Worm (Caenorhabditis elegans) whole organism, L4/young adult: ENCODE results near the gene copg-1.

ENCODE experiments used
- W03F9.2 ChIP-seq: fragments of 150-350 bp; optimal IDR thresholded peaks from 2 replicates; lab custom pipeline; 2014; ENCODE audit warnings: missing biosample characterization, missing genetic modification characterization
- dao-5 ChIP-seq: sonication (generic microtip); optimal IDR thresholded peaks from 2 replicates; lab custom pipeline; 2016; ENCODE audit warnings: missing genotype, missing genetic modification characterization, moderate library complexity, missing compliant biosample characterization
- him-1 ChIP-seq: sonication (generic microtip); optimal IDR thresholded peaks from 2 replicates; lab custom pipeline; 2016; ENCODE audit warnings: missing genotype, missing genetic modification reagents, missing genetic modification characterization, missing compliant biosample characterization

copg-1 gene

ce11 chrIV:10151439-10151997 is at the start of gene copg-1:
TSS of gene copg-1 (plus strand) at chrIV:10151947.
- TF ChIP-seq him-1 (tag; lab: Kevin White, UChicago) (peak; percentile 7), W03F9.2 (tag; lab: Kevin White, UChicago) (peak; percentile 63), dao-5 (tag; lab: Kevin White, UChicago) (no peak)

ce11 chrIV:10110417-10110816 is 41.3 kb upstream of the copg-1 start, which contains the start of gene egl-38:
TSS of gene egl-38 (minus strand) at chrIV:10110517.
- TF ChIP-seq W03F9.2 (tag; lab: Kevin White, UChicago) (no peak), dao-5 (tag; lab: Kevin White, UChicago) (no peak), him-1 (tag; lab: Kevin White, UChicago) (no peak)

ce11 chrIV:10110870-10111269 is 40.9 kb upstream of the copg-1 start:
- no peak for TF ChIP-seq dao-5 (tag; lab: Kevin White, UChicago)
- no peak for TF ChIP-seq him-1 (tag; lab: Kevin White, UChicago)
- no peak for TF ChIP-seq W03F9.2 (tag; lab: Kevin White, UChicago)

ce11 chrIV:10111441-10111840 is 40.3 kb upstream of the copg-1 start, which contains the start of gene spch-1:
TSS of gene spch-1 (minus strand) at chrIV:10111541.
- TF ChIP-seq dao-5 (tag; lab: Kevin White, UChicago) = no peak
- no peak for TF ChIP-seq W03F9.2 (tag; lab: Kevin White, UChicago)
- TF ChIP-seq him-1 (tag; lab: Kevin White, UChicago) = no peak

ce11 chrIV:10112570-10112969 is 39.2 kb upstream of the copg-1 start, which contains the start of gene nsph-3.2:
TSS of gene nsph-3.2 (plus strand) at chrIV:10112870.
- TF ChIP-seq him-1 (tag; lab: Kevin White, UChicago) (no peak), dao-5 (tag; lab: Kevin White, UChicago) (no peak), W03F9.2 (tag; lab: Kevin White, UChicago) (no peak)

ce11 chrIV:10115142-10115541 is 36.6 kb upstream of the copg-1 start, which contains the start of gene C04G2.10:
TSS of gene C04G2.10 (plus strand) at chrIV:10115442.
- TF ChIP-seq W03F9.2 (tag; lab: Kevin White, UChicago) (no peak), him-1 (tag; lab: Kevin White, UChicago) (no peak), dao-5 (tag; lab: Kevin White, UChicago) (no peak)

ce11 chrIV:10116765-10117164 is 35.0 kb upstream of the copg-1 start:
- TF ChIP-seq W03F9.2 (tag; lab: Kevin White, UChicago) (no peak), him-1 (tag; lab: Kevin White, UChicago) (no peak), dao-5 (tag; lab: Kevin White, UChicago) (no peak)

- TF ChIP-seq dao-5 (tag; lab: Kevin White, UChicago) (no peak), W03F9.2 (tag; lab: Kevin White, UChicago) (no peak), him-1 (tag; lab: Kevin White, UChicago) (no peak)
Observed at ce11 chrIV:10122205-10122604, 29.5 kb upstream of the copg-1 start, which contains the start of gene irld-21. TSS of gene irld-21 (minus strand) at chrIV:10122305.

ce11 chrIV:10126544-10126943 is 25.2 kb upstream of the copg-1 start, which contains the start of gene ctf-18:
TSS of gene ctf-18 (minus strand) at chrIV:10126644.
- TF ChIP-seq him-1 (tag; lab: Kevin White, UChicago) (no peak), dao-5 (tag; lab: Kevin White, UChicago) (no peak)

- TF ChIP-seq W03F9.2 (tag; lab: Kevin White, UChicago) (no peak), him-1 (tag; lab: Kevin White, UChicago) (no peak), dao-5 (tag; lab: Kevin White, UChicago) (no peak)
Observed at ce11 chrIV:10128446-10128845, 23.3 kb upstream of the copg-1 start.

- TF ChIP-seq W03F9.2 (tag; lab: Kevin White, UChicago) (peak; percentile 81), him-1 (tag; lab: Kevin White, UChicago) (no peak)
Observed at ce11 chrIV:10128906-10129386, 22.8 kb upstream of the copg-1 start, which contains the start of the genes gtbp-1 and K08F4.3. TSS of gene gtbp-1 (minus strand) at chrIV:10128956. TSS of gene K08F4.3 (plus strand) at chrIV:10129257.

- TF ChIP-seq him-1 (tag; lab: Kevin White, UChicago) (no peak), dao-5 (tag; lab: Kevin White, UChicago) (no peak), W03F9.2 (tag; lab: Kevin White, UChicago) (no peak)
Observed at ce11 chrIV:10129957-10130356, 21.8 kb upstream of the copg-1 start, which contains the start of gene glt-3. TSS of gene glt-3 (plus strand) at chrIV:10130257.

- TF ChIP-seq W03F9.2 (tag; lab: Kevin White, UChicago) (no peak), him-1 (tag; lab: Kevin White, UChicago) (no peak), dao-5 (tag; lab: Kevin White, UChicago) (no peak)
Observed at ce11 chrIV:10135817-10136216, 15.9 kb upstream of the copg-1 start, which contains the start of gene K08F4.5. TSS of gene K08F4.5 (minus strand) at chrIV:10135917.
